Worm (Caenorhabditis elegans) whole organism, midembryonic: ENCODE measurements around the gene pfkb-1.2.

Experiments used
- T22C8.4 ChIP-seq: fragments of 200-800 bp; sonication (Bioruptor generic); IDR thresholded peaks from 2 replicates; pipeline ENCODE4 v1.3.6; 2022; ENCODE audit warnings: missing genetic modification characterization, missing compliant biosample characterization
- cog-1 ChIP-seq: sonication (generic microtip); optimal IDR thresholded peaks from 2 replicates; lab custom pipeline; 2016; ENCODE audit warnings: missing genetic modification characterization, missing compliant biosample characterization
- flt-1 ChIP-seq: fragments of 200-800 bp; sonication (Bioruptor generic); IDR thresholded peaks from 2 replicates; pipeline ENCODE4 v1.3.6; 2022; ENCODE audit warnings: missing genetic modification characterization, missing compliant biosample characterization
- klf-2 ChIP-seq: fragments of 200-800 bp; sonication (Bioruptor generic); conservative IDR thresholded peaks from 2 replicates; pipeline ENCODE4 v1.3.6; 2022; ENCODE audit warnings: missing genetic modification reagents, missing genetic modification characterization, missing compliant biosample characterization
- med-1 ChIP-seq: sonication (generic microtip); optimal IDR thresholded peaks from 2 replicates; lab custom pipeline; 2017; ENCODE audit warnings: missing genetic modification characterization, mild to moderate bottlenecking, missing compliant biosample characterization, antibody characterized with exemption, missing genetic modification reagents; ENCODE audit not compliant: insufficient read depth
- ref-1 ChIP-seq: fragments of 200-800 bp; sonication (Bioruptor generic); conservative IDR thresholded peaks from 2 replicates; pipeline ENCODE4 v1.3.6; 2022; ENCODE audit warnings: missing genetic modification reagents, missing genetic modification characterization, missing compliant biosample characterization
- tab-1 ChIP-seq: fragments of 200-800 bp; sonication (Bioruptor generic); IDR thresholded peaks from 2 replicates; pipeline ENCODE4 v1.3.6; 2022; ENCODE audit warnings: missing genetic modification characterization, missing compliant biosample characterization
- ztf-23 ChIP-seq: fragments of 200-800 bp; sonication (Bioruptor generic); IDR thresholded peaks from 2 replicates; pipeline ENCODE4 v1.3.6; 2022; ENCODE audit warnings: missing genetic modification reagents, missing genetic modification characterization, missing compliant biosample characterization
- ztf-29 ChIP-seq: fragments of 200-800 bp; sonication (Bioruptor generic); IDR thresholded peaks from 2 replicates; pipeline ENCODE4 v1.3.6; 2022; ENCODE audit warnings: missing genetic modification reagents, missing genetic modification characterization, missing compliant biosample characterization

- TF ChIP-seq flt-1 (GFP tag; lab: Robert Waterston, UW), result no peak
- no peak for TF ChIP-seq ztf-23
- TF ChIP-seq ref-1 (GFP tag; lab: Robert Waterston, UW), result no peak
- no peak for TF ChIP-seq med-1
- TF ChIP-seq T22C8.4 (GFP tag; lab: Robert Waterston, UW), result no peak
- TF ChIP-seq klf-2, result no peak
- no peak for TF ChIP-seq cog-1
- no peak for TF ChIP-seq ztf-29 (GFP tag; lab: Robert Waterston, UW)
- no peak for TF ChIP-seq tab-1 (GFP tag; lab: Robert Waterston, UW)
These were observed 33.5 kb downstream of the pfkb-1.2 start, which contains the start of gene unc-44 for ce11 chrIV:5975202-5975601.
